Worm (Caenorhabditis elegans) whole organism, midembryonic: ENCODE measurements around the gene lys-1.

Experiments
- T22C8.4 ChIP-seq: fragments of 200-800 bp; sonication (Bioruptor generic); IDR thresholded peaks from 2 replicates; pipeline ENCODE4 v1.3.6; 2022; ENCODE audit warnings: missing genetic modification characterization, missing compliant biosample characterization
- cog-1 ChIP-seq: sonication (generic microtip); optimal IDR thresholded peaks from 2 replicates; lab custom pipeline; 2016; ENCODE audit warnings: missing genetic modification characterization, missing compliant biosample characterization
- flt-1 ChIP-seq: fragments of 200-800 bp; sonication (Bioruptor generic); IDR thresholded peaks from 2 replicates; pipeline ENCODE4 v1.3.6; 2022; ENCODE audit warnings: missing genetic modification characterization, missing compliant biosample characterization
- klf-2 ChIP-seq: fragments of 200-800 bp; sonication (Bioruptor generic); conservative IDR thresholded peaks from 2 replicates; pipeline ENCODE4 v1.3.6; 2022; ENCODE audit warnings: missing genetic modification reagents, missing genetic modification characterization, missing compliant biosample characterization
- med-1 ChIP-seq: sonication (generic microtip); optimal IDR thresholded peaks from 2 replicates; lab custom pipeline; 2017; ENCODE audit warnings: missing genetic modification characterization, mild to moderate bottlenecking, missing compliant biosample characterization, antibody characterized with exemption, missing genetic modification reagents; ENCODE audit not compliant: insufficient read depth
- ref-1 ChIP-seq: fragments of 200-800 bp; sonication (Bioruptor generic); conservative IDR thresholded peaks from 2 replicates; pipeline ENCODE4 v1.3.6; 2022; ENCODE audit warnings: missing genetic modification reagents, missing genetic modification characterization, missing compliant biosample characterization
- tab-1 ChIP-seq: fragments of 200-800 bp; sonication (Bioruptor generic); IDR thresholded peaks from 2 replicates; pipeline ENCODE4 v1.3.6; 2022; ENCODE audit warnings: missing genetic modification characterization, missing compliant biosample characterization
- ztf-23 ChIP-seq: fragments of 200-800 bp; sonication (Bioruptor generic); IDR thresholded peaks from 2 replicates; pipeline ENCODE4 v1.3.6; 2022; ENCODE audit warnings: missing genetic modification reagents, missing genetic modification characterization, missing compliant biosample characterization
- ztf-29 ChIP-seq: fragments of 200-800 bp; sonication (Bioruptor generic); IDR thresholded peaks from 2 replicates; pipeline ENCODE4 v1.3.6; 2022; ENCODE audit warnings: missing genetic modification reagents, missing genetic modification characterization, missing compliant biosample characterization

DNA sequence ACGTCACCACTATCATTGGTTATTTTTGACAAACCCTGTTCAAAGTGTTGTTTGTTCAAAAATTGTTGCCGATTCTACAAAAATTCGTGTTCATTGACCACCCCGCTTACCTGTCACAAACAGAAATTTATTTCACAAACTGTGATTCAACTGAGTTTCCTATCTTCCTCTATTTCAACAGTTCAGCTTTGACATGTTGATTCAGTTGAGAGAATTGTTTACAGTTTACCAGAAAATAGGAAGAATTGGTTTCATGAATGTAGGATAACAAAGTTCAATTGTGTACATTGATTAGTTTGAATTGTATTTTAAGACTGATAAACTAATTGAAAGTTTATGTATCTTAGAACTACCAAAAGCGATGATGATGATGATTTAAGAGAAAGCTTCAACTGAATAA lies 32.1 kb upstream of the lys-1 start:
- TF ChIP-seq flt-1 (GFP tag; lab: Robert Waterston, UW) (no peak), ztf-29 (GFP tag; lab: Robert Waterston, UW) (no peak), ref-1 (GFP tag; lab: Robert Waterston, UW) (no peak), ztf-23 (GFP tag; lab: Robert Waterston, UW) (no peak), cog-1 (tag; lab: Kevin White, UChicago) (no peak), T22C8.4 (no peak), klf-2 (GFP tag; lab: Robert Waterston, UW) (no peak), med-1 (no peak), tab-1 (GFP tag; lab: Robert Waterston, UW) (no peak)
